Worm (Caenorhabditis elegans): ENCODE results near the gene Y57G11C.51.

The Y57G11C.51 gene

ce11 chrIV:14764719-14765173 lies 9.6 kb downstream of the Y57G11C.51 start (continued):
- TF ChIP-seq F57C9.4 (tag; optimal IDR thresholded peaks at IDR 0.05) (no peak), hlh-26 (GFP tag; conservative IDR thresholded peaks at IDR 0.05) (no peak), zfh-2 (GFP tag; conservative IDR thresholded peaks at IDR 0.05) (peak; percentile 67), let-526 (GFP tag; IDR thresholded peaks at IDR 0.05) (no peak), mxl-1 (tag; optimal IDR thresholded peaks at IDR 0.05) (no peak), ceh-79 (tag; optimal IDR thresholded peaks at IDR 0.05) (no peak), bed-2 (GFP tag; IDR thresholded peaks at IDR 0.05) (no peak), pbrm-1 (GFP tag; IDR thresholded peaks at IDR 0.05) (peak; percentile 96), mel-28 (tag; optimal IDR thresholded peaks at IDR 0.05; ENCODE audit: borderline replicate concordance) (no peak), tlf-1 (GFP tag; optimal IDR thresholded peaks at IDR 0.05) (peak; percentile 13), ets-4 (GFP tag; optimal IDR thresholded peaks at IDR 0.05) (no peak), die-1 (tag; optimal IDR thresholded peaks at IDR 0.05) (peak; percentile 47), egrh-3 (GFP tag; IDR thresholded peaks at IDR 0.05) (no peak), nhr-80 (tag; optimal IDR thresholded peaks at IDR 0.05) (no peak), F52B5.7 (tag; optimal IDR thresholded peaks at IDR 0.05) (no peak), lin-54 (GFP tag; optimal IDR thresholded peaks at IDR 0.05) (peak; percentile 70), cebp-1 (GFP tag; IDR thresholded peaks at IDR 0.05) (no peak), cebp-1 (tag; optimal IDR thresholded peaks at IDR 0.05) (no peak), snpc-4 (GFP tag; optimal IDR thresholded peaks at IDR 0.05) (peak; percentile 97), snpc-4 (tag; optimal IDR thresholded peaks at IDR 0.05) (peak; percentile 95 to 99 (median 98)), B0019.2 (GFP tag; conservative IDR thresholded peaks at IDR 0.05) (0 out of 2 replicates have a peak, but pooled peaks have one; percentile 1), mes-4 (tag; optimal IDR thresholded peaks at IDR 0.05) (no peak), lsy-27 (tag; optimal IDR thresholded peaks at IDR 0.05; ENCODE audit: borderline replicate concordance, insufficient read depth) (peak; percentile 42), C17E4.6 (GFP tag; IDR thresholded peaks at IDR 0.05) (peak; percentile 42; the same call in 1 of the 2 replicates), F39B2.1 (GFP tag; IDR thresholded peaks at IDR 0.05) (0 out of 2 replicates have a peak, but pooled peaks have one; percentile 14), nhr-27 (tag; optimal IDR thresholded peaks at IDR 0.05) (no peak), snpc-1.1 (tag; optimal IDR thresholded peaks at IDR 0.05; ENCODE audit: insufficient read depth) (peak; percentile 96), pha-4 (tag; optimal IDR thresholded peaks at IDR 0.05) (no peak), lin-26 (GFP tag; IDR thresholded peaks at IDR 0.05) (peak; percentile 88; the same call in 1 of the 2 replicates), ceh-27 (GFP tag; optimal IDR thresholded peaks at IDR 0.05) (peak; percentile 27), D2030.7 (GFP tag; IDR thresholded peaks at IDR 0.05) (peak; percentile 98), egl-44 (GFP tag; IDR thresholded peaks at IDR 0.05) (0 out of 2 replicates have a peak, but pooled peaks have one; percentile 26), unc-130 (GFP tag; optimal IDR thresholded peaks at IDR 0.05) (peak; percentile 27), F23B12.7 (tag; optimal IDR thresholded peaks at IDR 0.05; ENCODE audit: insufficient read depth) (peak; percentile 38), C06A6.2 (GFP tag; conservative IDR thresholded peaks at IDR 0.05) (no peak), B0336.3 (GFP tag; IDR thresholded peaks at IDR 0.05) (peak; percentile 91), Y95B8A.8 (GFP tag; IDR thresholded peaks at IDR 0.05) (0 out of 2 replicates have a peak, but pooled peaks have one; percentile 47), ztf-25 (GFP tag; IDR thresholded peaks at IDR 0.05) (0 out of 2 replicates have a peak, but pooled peaks have one; percentile 3), nhr-179 (tag; optimal IDR thresholded peaks at IDR 0.05) (no peak), B0035.1 (tag; optimal IDR thresholded peaks at IDR 0.05) (no peak), repo-1 (tag; optimal IDR thresholded peaks at IDR 0.05) (peak; percentile 1), let-607 (tag; optimal IDR thresholded peaks at IDR 0.05) (no peak), Y53F4B.3 (GFP tag; IDR thresholded peaks at IDR 0.05) (peak; percentile 72), attf-6 (GFP tag; IDR thresholded peaks at IDR 0.05) (peak; percentile 100), somi-1 (GFP tag; optimal IDR thresholded peaks at IDR 0.05) (no peak), nhr-90 (tag; optimal IDR thresholded peaks at IDR 0.05) (no peak), lag-1 (GFP tag; IDR thresholded peaks at IDR 0.05) (no peak), zim-3 (tag; optimal IDR thresholded peaks at IDR 0.05) (no peak)

Measured in whole organism, young adult.